Fruit fly (Drosophila melanogaster) whole organism, wandering third instar larva: Measurements from ENCODE around the gene Ssdp.

ENCODE experiments used
- Abd-B ChIP-seq: fragments of >200 bp; optimal IDR thresholded peaks from 2 replicates; lab custom pipeline; 2017; ENCODE audit warnings: missing biosample characterization, missing genetic modification characterization
- CG32264 ChIP-seq: fragments of 200-800 bp; sonication (Bioruptor generic); optimal IDR thresholded peaks from 2 replicates; lab custom pipeline; 2016; ENCODE audit warnings: missing biosample characterization, missing genetic modification characterization
- CG9705 ChIP-seq: fragments of 200-800 bp; sonication (Bioruptor generic); optimal IDR thresholded peaks from 2 replicates; lab custom pipeline; 2018; ENCODE audit warnings: missing biosample characterization, mild to moderate bottlenecking, missing genetic modification characterization
- CrebA ChIP-seq: fragments of 200-800 bp; sonication (Bioruptor generic); optimal IDR thresholded peaks from 2 replicates; lab custom pipeline; 2016; ENCODE audit warnings: missing biosample characterization, mild to moderate bottlenecking, missing genetic modification characterization, borderline replicate concordance
- Dfd ChIP-seq: fragments of >200 bp; optimal IDR thresholded peaks from 2 replicates; lab custom pipeline; 2017; ENCODE audit warnings: missing biosample characterization, missing genetic modification characterization
- Dif ChIP-seq: fragments of 200-275, 200-300 bp; sonication (Bioruptor generic); optimal IDR thresholded peaks from 2 replicates; lab custom pipeline; 2018; ENCODE audit warnings: missing biosample characterization, missing genetic modification characterization; ENCODE audit not compliant: partially characterized antibody
- GATAd ChIP-seq: sonication (Bioruptor generic); optimal IDR thresholded peaks from 2 replicates; lab custom pipeline; 2016; ENCODE audit warnings: missing biosample characterization, missing genetic modification characterization
- HLH106 ChIP-seq: fragments of 200-800 bp; optimal IDR thresholded peaks from 3 replicates; lab custom pipeline; 2019; ENCODE audit warnings: missing biosample characterization, mild to moderate bottlenecking, missing genetic modification characterization, moderate library complexity
- Hr78 ChIP-seq: fragments of >200 bp; optimal IDR thresholded peaks from 2 replicates; lab custom pipeline; 2017; ENCODE audit warnings: missing biosample characterization, missing genetic modification characterization
- Hr83 ChIP-seq: fragments of 200-300 bp; sonication (Bioruptor generic); optimal IDR thresholded peaks from 2 replicates; lab custom pipeline; 2016; ENCODE audit warnings: missing biosample characterization, mild to moderate bottlenecking, missing genetic modification characterization, moderate library complexity; ENCODE audit not compliant: poor library complexity, severe bottlenecking
- Jra ChIP-seq: sonication (Bioruptor generic); optimal IDR thresholded peaks from 2 replicates; lab custom pipeline; 2016; ENCODE audit warnings: missing biosample characterization, missing genetic modification characterization
- Myc ChIP-seq: fragments of >200 bp; optimal IDR thresholded peaks from 2 replicates; lab custom pipeline; 2017
- N ChIP-seq: fragments of >200 bp; optimal IDR thresholded peaks from 2 replicates; lab custom pipeline; 2018; ENCODE audit warnings: missing biosample characterization, missing external identifiers, missing genetic modification characterization
- OdsH ChIP-seq: fragments of 200-800 bp; sonication (Bioruptor generic); optimal IDR thresholded peaks from 2 replicates; lab custom pipeline; 2016; ENCODE audit warnings: missing biosample characterization, mild to moderate bottlenecking, missing genetic modification characterization
- Rel ChIP-seq, 2 experiments: fragments of 200-800 bp; sonication (Bioruptor generic) in 1 of 2; optimal IDR thresholded peaks; 2 replicates in 1 of 2; 3 replicates in 1 of 2; lab custom pipeline; 2016 to 2019; ENCODE audit warnings: mild to moderate bottlenecking in 2 of 2, missing biosample characterization in 2 of 2, missing genetic modification characterization in 2 of 2, moderate library complexity in 1 of 2
- Sp1 ChIP-seq: fragments of 200-800 bp; sonication (Bioruptor generic); optimal IDR thresholded peaks from 3 replicates; lab custom pipeline; 2019; ENCODE audit warnings: missing biosample characterization, mild to moderate bottlenecking, missing genetic modification characterization, moderate library complexity
- Vsx2 ChIP-seq: fragments of 200-300, 225-300 bp; sonication (Bioruptor generic); optimal IDR thresholded peaks from 2 replicates; lab custom pipeline; 2018; ENCODE audit warnings: missing biosample characterization, missing genetic modification characterization; ENCODE audit not compliant: partially characterized antibody
- br ChIP-seq: fragments of 200-800 bp; sonication (Bioruptor generic); optimal IDR thresholded peaks from 2 replicates; lab custom pipeline; 2016; ENCODE audit warnings: missing biosample characterization, missing genetic modification characterization
- dl ChIP-seq, 2 experiments: fragments of 175-275, 200-275 bp in 1 of 2; fragments of 200-275 bp in 1 of 2; sonication (Bioruptor generic); optimal IDR thresholded peaks; lab custom pipeline; 2018; ENCODE audit warnings: mild to moderate bottlenecking in 2 of 2, missing biosample characterization in 2 of 2, missing genetic modification characterization in 2 of 2, moderate library complexity in 2 of 2; ENCODE audit not compliant: partially characterized antibody in 2 of 2, insufficient read depth in 1 of 2
- dmrt93B ChIP-seq: fragments of 200-800 bp; sonication (Bioruptor generic); optimal IDR thresholded peaks from 2 replicates; lab custom pipeline; 2018; ENCODE audit warnings: missing biosample characterization, mild to moderate bottlenecking, missing genetic modification characterization
- dsf ChIP-seq: sonication (Bioruptor generic); optimal IDR thresholded peaks from 2 replicates; lab custom pipeline; 2016; ENCODE audit warnings: missing biosample characterization, missing genetic modification characterization, borderline replicate concordance
- ey ChIP-seq: fragments of 200-800 bp; sonication (Bioruptor generic); optimal IDR thresholded peaks from 2 replicates; lab custom pipeline; 2016; ENCODE audit warnings: missing biosample characterization, missing genetic modification characterization
- foxo ChIP-seq, 2 experiments: fragments of 200-800 bp; sonication (Bioruptor generic); optimal IDR thresholded peaks; 2 replicates in 1 of 2; 3 replicates in 1 of 2; lab custom pipeline; 2016 to 2017; ENCODE audit warnings: missing biosample characterization in 2 of 2, missing genetic modification characterization in 2 of 2
- fru ChIP-seq: fragments of 200-800 bp; sonication (Bioruptor generic); optimal IDR thresholded peaks from 3 replicates; lab custom pipeline; 2016; ENCODE audit warnings: missing biosample characterization, mild to moderate bottlenecking, missing genetic modification characterization
- h ChIP-seq: fragments of 200-800 bp; sonication (Bioruptor generic); optimal IDR thresholded peaks from 3 replicates; lab custom pipeline; 2016; ENCODE audit warnings: missing biosample characterization, mild to moderate bottlenecking, missing genetic modification characterization
- jim ChIP-seq: fragments of 175-275, 200-325 bp; sonication (Bioruptor generic); optimal IDR thresholded peaks from 2 replicates; lab custom pipeline; 2016; ENCODE audit warnings: missing biosample characterization, mild to moderate bottlenecking, missing genetic modification characterization
- lola ChIP-seq: fragments of >200 bp; optimal IDR thresholded peaks from 2 replicates; lab custom pipeline; 2017; ENCODE audit warnings: missing biosample characterization, missing genetic modification characterization
- pan ChIP-seq: fragments of >200 bp; optimal IDR thresholded peaks from 2 replicates; lab custom pipeline; 2017
- rgr ChIP-seq: fragments of 200-800 bp; sonication (Bioruptor generic); optimal IDR thresholded peaks from 3 replicates; lab custom pipeline; 2016; ENCODE audit warnings: missing biosample characterization, mild to moderate bottlenecking, missing genetic modification characterization
- sv ChIP-seq: fragments of 200-800 bp; sonication (Bioruptor generic); optimal IDR thresholded peaks from 3 replicates; lab custom pipeline; 2016; ENCODE audit warnings: missing biosample characterization, missing genetic modification characterization
- tai ChIP-seq: sonication (Bioruptor generic); optimal IDR thresholded peaks from 2 replicates; lab custom pipeline; 2016; ENCODE audit warnings: missing biosample characterization, missing genetic modification characterization
- usp ChIP-seq: fragments of >200 bp; optimal IDR thresholded peaks from 2 replicates; lab custom pipeline; 2017; ENCODE audit warnings: missing biosample characterization, missing genetic modification characterization
- woc ChIP-seq: sonication (Bioruptor generic); optimal IDR thresholded peaks from 2 replicates; lab custom pipeline; 2016; ENCODE audit warnings: missing biosample characterization, mild to moderate bottlenecking, missing genetic modification characterization

Gene Ssdp

DNA sequence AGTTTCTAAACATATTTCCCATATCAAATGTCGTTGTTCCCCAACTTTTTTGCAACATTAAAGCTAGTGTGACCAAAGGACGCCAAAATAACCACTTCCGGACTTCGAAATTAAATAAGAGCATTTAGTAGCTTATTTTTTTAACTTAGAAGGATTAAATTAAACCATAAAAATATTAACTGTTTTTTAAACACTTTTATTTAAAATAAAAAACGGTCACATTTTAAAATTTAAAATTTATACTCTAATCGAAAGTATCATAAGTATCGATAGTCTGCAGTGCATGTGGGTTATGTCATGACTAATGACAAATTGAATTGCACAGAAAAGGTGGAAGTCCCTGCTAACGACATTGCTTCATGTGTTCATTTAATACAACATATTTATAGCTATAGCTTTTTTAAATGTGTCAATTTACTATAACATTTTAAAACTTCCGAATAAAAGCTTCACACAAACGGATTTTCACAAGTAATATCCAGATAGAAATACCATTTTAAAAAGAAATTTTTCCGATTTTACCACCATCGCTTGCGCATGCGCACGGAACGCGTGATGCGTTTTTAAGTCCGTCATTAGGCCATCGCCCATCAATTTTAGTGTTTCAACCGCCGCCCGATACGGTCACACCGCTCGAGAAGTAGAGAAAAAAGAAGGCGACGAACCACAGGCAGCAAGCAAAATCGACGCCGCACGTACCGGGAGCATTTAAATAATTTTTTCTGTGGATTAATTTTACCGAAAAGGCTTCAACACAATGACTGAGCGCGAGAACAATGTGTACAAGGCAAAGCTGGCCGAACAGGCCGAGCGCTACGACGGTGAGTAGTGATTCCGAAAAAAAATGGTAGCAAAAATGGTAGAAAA lies 42.9 kb upstream of the Ssdp start, which contains the start of the genes CG7156 and 14-3-3epsilon:
CG7156 (minus strand) TSS at position 71 of the 867 bp plus-strand sequence.
14-3-3epsilon (plus strand) TSS at position 443 of the 867 bp plus-strand sequence.
- peak; percentile 71 for TF ChIP-seq Dif (GFP tag; lab: Kevin White, UChicago)
- peak; percentile 87 for TF ChIP-seq Vsx2 (GFP tag; lab: Kevin White, UChicago)
- peak; percentile 37 for TF ChIP-seq OdsH (GFP tag; lab: Kevin White, UChicago)
- TF ChIP-seq GATAd (GFP tag; lab: Kevin White, UChicago) = no peak
- TF ChIP-seq jim (GFP tag; lab: Kevin White, UChicago) = peak; percentile 64
- TF ChIP-seq dmrt93B (GFP tag; lab: Kevin White, UChicago) = peak; percentile 17
- peak; percentile 29 for TF ChIP-seq h (GFP tag; lab: Kevin White, UChicago)
- TF ChIP-seq foxo (GFP tag; optimal IDR thresholded peaks at IDR 0.05; lab: Kevin White, UChicago) = peak in 1 of 2 experiments; percentile 46
- TF ChIP-seq CG32264 = no peak
- no peak for TF ChIP-seq CrebA (GFP tag; lab: Kevin White, UChicago)
- peak; percentile 42 for TF ChIP-seq Sp1 (GFP tag; lab: Kevin White, UChicago)
- no peak for TF ChIP-seq Dfd (GFP tag; lab: Kevin White, UChicago)
- no peak for TF ChIP-seq Rel (GFP tag; optimal IDR thresholded peaks at IDR 0.05; lab: Kevin White, UChicago)
- peak; percentile 94 for TF ChIP-seq Rel (tag; optimal IDR thresholded peaks at IDR 0.05; lab: Kevin White, UChicago)
- peak; percentile 39 for TF ChIP-seq Jra (GFP tag; lab: Kevin White, UChicago)
- TF ChIP-seq rgr (GFP tag; lab: Kevin White, UChicago) = peak; percentile 5
- TF ChIP-seq fru (GFP tag; lab: Kevin White, UChicago) = peak; percentile 28
- peak; percentile 2 for TF ChIP-seq woc (GFP tag; lab: Kevin White, UChicago)
- TF ChIP-seq sv (GFP tag; lab: Kevin White, UChicago) = peak; percentile 30
- TF ChIP-seq Hr83 (GFP tag; lab: Kevin White, UChicago) = peak; percentile 22
- TF ChIP-seq ey (GFP tag; lab: Kevin White, UChicago) = peak; percentile 21
- peak; percentile 70 for TF ChIP-seq Myc (lab: Kevin White, UChicago)
- TF ChIP-seq HLH106 = peak; percentile 25
- no peak for TF ChIP-seq Hr78 (GFP tag; lab: Kevin White, UChicago)
- no peak for TF ChIP-seq dl (GFP tag; optimal IDR thresholded peaks at IDR 0.05; lab: Kevin White, UChicago; ENCODE audit: insufficient read depth in 1 of 2, partially characterized antibody in 2 of 2)

dm6 chr3R:18235879-18236278 lies 36.5 kb upstream of the Ssdp start, which contains the start of gene repo:
Gene repo, plus strand, starts transcription at chr3R:18236192.
- no peak for TF ChIP-seq h (GFP tag; lab: Kevin White, UChicago)
- TF ChIP-seq Jra (GFP tag; lab: Kevin White, UChicago) = no peak
- TF ChIP-seq lola (GFP tag; lab: Kevin White, UChicago) = no peak

DNA sequence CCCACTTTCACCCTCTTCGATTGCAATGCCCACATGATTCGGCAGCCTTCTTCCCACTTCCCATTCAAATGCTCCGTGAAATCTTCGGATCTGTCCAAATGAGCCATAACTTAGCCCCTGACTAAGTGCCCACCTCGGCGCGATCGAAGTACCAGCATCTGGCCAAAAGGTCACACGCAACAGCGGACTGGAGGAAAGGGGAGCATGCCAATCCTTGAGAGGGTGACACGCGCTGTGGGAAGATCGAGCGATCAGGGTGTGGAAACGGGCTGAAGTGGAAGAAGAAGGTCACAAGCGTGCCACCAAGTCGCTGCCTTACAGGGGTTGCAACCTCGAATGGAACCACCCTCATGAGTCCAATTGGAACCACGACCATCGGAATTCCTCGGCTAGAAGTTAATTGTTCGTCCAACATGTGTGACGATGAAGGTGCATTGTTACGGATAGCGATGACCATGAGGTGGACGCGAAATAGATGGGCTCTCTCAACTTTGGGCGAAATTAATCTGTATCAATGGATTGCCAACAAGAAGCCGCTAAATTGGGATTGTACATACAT lies 35.4 kb upstream of the Ssdp start:
- TF ChIP-seq tai (GFP tag; lab: Kevin White, UChicago) (no peak), Dif (GFP tag; lab: Kevin White, UChicago) (no peak), Sp1 (GFP tag; lab: Kevin White, UChicago) (no peak), br (GFP tag; lab: Kevin White, UChicago) (no peak), pan (lab: Kevin White, UChicago) (no peak), CG9705 (no peak), Jra (GFP tag; lab: Kevin White, UChicago) (no peak), CrebA (GFP tag; lab: Kevin White, UChicago) (no peak), dmrt93B (GFP tag; lab: Kevin White, UChicago) (no peak), dsf (GFP tag; lab: Kevin White, UChicago) (no peak), usp (GFP tag; lab: Kevin White, UChicago) (no peak), fru (GFP tag; lab: Kevin White, UChicago) (no peak), Abd-B (GFP tag; lab: Kevin White, UChicago) (no peak), ey (GFP tag; lab: Kevin White, UChicago) (no peak), N (GFP tag; lab: Kevin White, UChicago) (no peak), woc (GFP tag; lab: Kevin White, UChicago) (no peak), foxo (GFP tag; optimal IDR thresholded peaks at IDR 0.05; lab: Kevin White, UChicago) (no peak), CG32264 (no peak), HLH106 (no peak)
